Worm (Caenorhabditis elegans): ENCODE results near the gene B0244.9.

Gene B0244.9

DNA sequence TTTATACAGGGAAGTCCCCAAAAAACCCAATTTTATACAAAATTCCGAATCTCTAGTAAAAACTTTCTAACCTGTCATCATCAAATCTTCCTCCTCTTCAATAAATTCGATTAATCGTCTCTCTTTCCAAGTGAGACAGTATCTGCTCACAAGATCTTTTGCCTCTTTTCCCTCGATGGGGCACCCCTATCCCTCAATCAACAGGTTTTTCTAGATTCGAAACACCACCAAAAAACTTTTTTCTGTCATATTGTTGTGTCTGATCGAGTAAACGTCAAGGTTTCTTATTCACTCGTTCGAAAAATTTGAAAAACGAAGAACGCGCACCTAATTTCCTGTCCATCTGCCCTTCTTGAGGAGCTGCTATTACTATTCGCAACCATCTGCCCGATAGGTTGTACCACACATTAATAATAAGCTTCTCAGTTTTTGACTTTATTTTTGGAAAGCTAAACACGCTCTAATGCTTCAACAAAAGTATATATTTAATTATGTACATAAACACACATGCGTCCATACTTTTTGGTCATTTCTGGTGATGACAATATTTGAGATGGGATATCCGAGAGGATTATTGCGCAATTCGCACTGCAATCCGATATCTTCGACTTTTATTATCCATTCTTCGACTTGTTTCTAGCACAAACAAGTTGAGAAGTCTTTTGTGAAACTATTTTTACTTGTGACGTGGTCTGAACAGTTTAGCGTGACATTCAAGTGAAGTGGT is 11.6 kb downstream of the B0244.9 start:
- TF ChIP-seq nhr-85 (tag) = peak; percentile 70
- no peak for TF ChIP-seq mab-9 (GFP tag; IDR thresholded peaks at IDR 0.05)
- TF ChIP-seq rnt-1 (tag; optimal IDR thresholded peaks at IDR 0.05) = no peak
- no peak for TF ChIP-seq mef-2 (tag; optimal IDR thresholded peaks at IDR 0.05)
- TF ChIP-seq lin-14 (GFP tag; optimal IDR thresholded peaks at IDR 0.05) = peak; percentile 24
- TF ChIP-seq unc-130 (tag; optimal IDR thresholded peaks at IDR 0.05) = no peak
- TF ChIP-seq mep-1 (tag; optimal IDR thresholded peaks at IDR 0.05) = no peak
- no peak for TF ChIP-seq egl-27 (tag; optimal IDR thresholded peaks at IDR 0.05)
- TF ChIP-seq blmp-1 (tag; optimal IDR thresholded peaks at IDR 0.05) = peak; percentile 6
- no peak for TF ChIP-seq dsc-1 (tag; optimal IDR thresholded peaks at IDR 0.05)
- TF ChIP-seq C16A3.4 (tag; optimal IDR thresholded peaks at IDR 0.05) = no peak
- no peak for TF ChIP-seq lin-35 (GFP tag; optimal IDR thresholded peaks at IDR 0.05)
- no peak for TF ChIP-seq sup-37 (GFP tag; optimal IDR thresholded peaks at IDR 0.05)
- no peak for TF ChIP-seq fkh-10 (GFP tag; optimal IDR thresholded peaks at IDR 0.05)
- no peak for TF ChIP-seq nhr-47 (tag; optimal IDR thresholded peaks at IDR 0.05)
- TF ChIP-seq elt-3 (tag; optimal IDR thresholded peaks at IDR 0.05) = no peak
- TF ChIP-seq xbp-1 (tag; optimal IDR thresholded peaks at IDR 0.05) = no peak
- TF ChIP-seq skn-1 (tag; optimal IDR thresholded peaks at IDR 0.05) = no peak

DNA sequence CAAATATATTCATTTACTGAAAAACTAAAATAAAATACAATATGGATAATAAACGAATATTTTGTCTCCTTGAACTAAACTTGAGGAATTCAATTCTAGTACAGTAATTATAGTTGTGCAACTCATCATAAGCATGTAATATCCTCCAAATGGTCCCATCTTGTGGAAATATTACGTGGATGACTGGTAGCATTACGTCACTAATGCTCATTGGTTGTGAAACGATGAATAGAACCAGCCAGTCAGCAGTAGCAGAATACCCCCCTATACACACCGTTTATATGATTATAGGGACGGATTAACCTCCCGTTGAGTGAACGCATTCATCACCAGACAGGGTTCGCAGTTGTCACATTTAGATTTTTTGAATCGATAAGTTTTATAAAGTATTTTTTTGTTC is 12.4 kb downstream of the B0244.9 start:
- TF ChIP-seq nhr-237 (tag; optimal IDR thresholded peaks at IDR 0.05) (no peak), ama-1 (optimal IDR thresholded peaks at IDR 0.05) (no peak), C04F5.9 (tag; optimal IDR thresholded peaks at IDR 0.05) (no peak), efl-1 (optimal IDR thresholded peaks at IDR 0.05) (no peak), efl-1 (GFP tag; optimal IDR thresholded peaks at IDR 0.05 in 1 of 2) (no peak), egl-27 (tag; optimal IDR thresholded peaks at IDR 0.05) (no peak), ceh-8 (GFP tag; optimal IDR thresholded peaks at IDR 0.05) (no peak), vab-15 (tag; optimal IDR thresholded peaks at IDR 0.05) (no peak)

ce11 chrIII:5717173-5717748 is 13.6 kb downstream of the B0244.9 start:
- no peak for TF ChIP-seq pax-3 (tag; optimal IDR thresholded peaks at IDR 0.05)
- no peak for TF ChIP-seq aly-2 (tag; optimal IDR thresholded peaks at IDR 0.05)
- no peak for TF ChIP-seq lir-3 (tag; optimal IDR thresholded peaks at IDR 0.05; ENCODE audit: poor library complexity)
- TF ChIP-seq snu-23 (GFP tag; optimal IDR thresholded peaks at IDR 0.05) = no peak
- TF ChIP-seq egl-27 (tag; optimal IDR thresholded peaks at IDR 0.05) = no peak
- no peak for TF ChIP-seq mab-9 (GFP tag; IDR thresholded peaks at IDR 0.05)
- TF ChIP-seq sup-37 (GFP tag; optimal IDR thresholded peaks at IDR 0.05) = no peak
- no peak for TF ChIP-seq ceh-90 (tag; optimal IDR thresholded peaks at IDR 0.05)
- TF ChIP-seq lsy-2 (tag; optimal IDR thresholded peaks at IDR 0.05) = no peak
- no peak for TF ChIP-seq nhr-20 (tag; optimal IDR thresholded peaks at IDR 0.05)
- TF ChIP-seq isw-1 (GFP tag; IDR thresholded peaks at IDR 0.05) = no peak
- TF ChIP-seq egl-13 (tag; optimal IDR thresholded peaks at IDR 0.05) = no peak
- TF ChIP-seq hpl-2 (GFP tag; optimal IDR thresholded peaks at IDR 0.05) = no peak
- TF ChIP-seq nhr-19 (GFP tag; conservative IDR thresholded peaks at IDR 0.05) = no peak
- TF ChIP-seq fkh-10 (GFP tag; optimal IDR thresholded peaks at IDR 0.05) = no peak
- TF ChIP-seq C16A3.4 (tag; optimal IDR thresholded peaks at IDR 0.05) = no peak
- no peak for TF ChIP-seq nhr-12 (tag; optimal IDR thresholded peaks at IDR 0.05)
- TF ChIP-seq irx-1 (tag; optimal IDR thresholded peaks at IDR 0.05) = no peak
- TF ChIP-seq fkh-8 (tag; optimal IDR thresholded peaks at IDR 0.05) = no peak
- TF ChIP-seq unc-130 (tag; optimal IDR thresholded peaks at IDR 0.05) = no peak
